Worm (Caenorhabditis elegans): ENCODE data around the gene Y66D12A.24.
A peak's percentile ranks its signal among the peaks of the same experiment; 100 is the strongest.

Gene Y66D12A.24

DNA sequence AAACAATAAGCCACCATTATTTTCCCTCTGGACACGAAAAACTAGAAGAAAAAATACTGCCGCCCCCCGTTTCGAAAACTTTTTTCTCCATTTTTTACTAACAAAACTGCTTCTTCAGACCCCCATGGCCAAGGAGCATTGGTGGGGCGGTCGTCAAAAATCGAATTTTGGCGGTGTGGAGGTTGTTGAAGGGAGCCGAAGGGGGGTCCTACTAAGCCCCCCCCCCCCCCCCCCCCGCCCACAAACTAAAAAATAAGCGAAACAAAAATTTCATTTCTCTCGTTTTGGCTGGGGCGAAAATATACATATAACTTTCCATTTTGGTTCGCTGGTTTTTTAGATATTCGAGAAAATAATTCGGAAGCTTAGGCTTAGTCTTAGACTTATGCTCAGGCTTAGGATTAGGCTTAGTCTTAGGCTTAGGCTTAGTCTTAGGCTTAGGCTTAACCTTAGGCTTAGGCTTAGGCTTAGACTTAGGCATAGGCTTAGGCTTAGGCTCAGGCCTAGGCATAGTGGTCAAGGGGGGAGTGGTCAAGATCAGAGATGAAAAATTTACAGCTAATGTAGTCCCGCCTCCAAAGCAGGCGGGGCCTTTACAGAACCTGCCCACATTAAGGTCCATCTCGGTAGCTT, 21.9 kb upstream of the Y66D12A.24 start:
- TF ChIP-seq nhr-12 (tag; optimal IDR thresholded peaks at IDR 0.05) (no peak), unc-39 (tag; optimal IDR thresholded peaks at IDR 0.05) (no peak), nhr-237 (tag; optimal IDR thresholded peaks at IDR 0.05) (no peak), unc-62 (GFP tag; optimal IDR thresholded peaks at IDR 0.05) (no peak), ham-2 (GFP tag; optimal IDR thresholded peaks at IDR 0.05) (no peak), mep-1 (tag; optimal IDR thresholded peaks at IDR 0.05) (no peak), pha-4 (tag; optimal IDR thresholded peaks at IDR 0.05) (no peak), unc-120 (tag; optimal IDR thresholded peaks at IDR 0.05; ENCODE audit: poor library complexity, severe bottlenecking) (no peak), drap-1 (GFP tag; optimal IDR thresholded peaks at IDR 0.05) (no peak), lsy-2 (tag; optimal IDR thresholded peaks at IDR 0.05) (no peak), sptf-1 (tag; optimal IDR thresholded peaks at IDR 0.05) (no peak), ces-1 (GFP tag; optimal IDR thresholded peaks at IDR 0.05) (no peak), nhr-28 (tag; optimal IDR thresholded peaks at IDR 0.05) (no peak), ceh-83 (GFP tag; optimal IDR thresholded peaks at IDR 0.05) (no peak), elt-3 (tag; optimal IDR thresholded peaks at IDR 0.05) (no peak), mls-2 (tag; optimal IDR thresholded peaks at IDR 0.05) (no peak), cnd-1 (tag; optimal IDR thresholded peaks at IDR 0.05) (no peak), ceh-43 (GFP tag; optimal IDR thresholded peaks at IDR 0.05) (no peak)

- TF ChIP-seq unc-120 (tag; optimal IDR thresholded peaks at IDR 0.05; ENCODE audit: poor library complexity, severe bottlenecking) (no peak), ceh-43 (GFP tag; optimal IDR thresholded peaks at IDR 0.05) (no peak), unc-62 (GFP tag; optimal IDR thresholded peaks at IDR 0.05) (no peak), ztf-11 (tag; optimal IDR thresholded peaks at IDR 0.05) (no peak), tbx-8 (GFP tag; optimal IDR thresholded peaks at IDR 0.05) (no peak), unc-39 (tag; optimal IDR thresholded peaks at IDR 0.05) (no peak), blmp-1 (tag; optimal IDR thresholded peaks at IDR 0.05) (no peak), ceh-39 (tag; optimal IDR thresholded peaks at IDR 0.05) (no peak), sem-2 (GFP tag; optimal IDR thresholded peaks at IDR 0.05) (no peak), mls-2 (tag; optimal IDR thresholded peaks at IDR 0.05) (no peak), lin-32 (GFP tag; optimal IDR thresholded peaks at IDR 0.05) (no peak), ceh-83 (GFP tag; optimal IDR thresholded peaks at IDR 0.05) (no peak), bed-3 (GFP tag; optimal IDR thresholded peaks at IDR 0.05) (no peak)
Measured at ce11 chrIII:11477307-11477706, 19.4 kb upstream of the Y66D12A.24 start.

- no peak for TF ChIP-seq nhr-12 (tag; optimal IDR thresholded peaks at IDR 0.05)
- TF ChIP-seq unc-120 (tag; optimal IDR thresholded peaks at IDR 0.05; ENCODE audit: poor library complexity, severe bottlenecking): no peak
- TF ChIP-seq mls-2 (tag; optimal IDR thresholded peaks at IDR 0.05): no peak
- TF ChIP-seq lin-32 (GFP tag; optimal IDR thresholded peaks at IDR 0.05): no peak
- no peak for TF ChIP-seq lsy-2 (tag; optimal IDR thresholded peaks at IDR 0.05)
- no peak for TF ChIP-seq M03D4.4 (tag; optimal IDR thresholded peaks at IDR 0.05)
- TF ChIP-seq nhr-76 (tag; optimal IDR thresholded peaks at IDR 0.05): no peak
- no peak for TF ChIP-seq drap-1 (GFP tag; optimal IDR thresholded peaks at IDR 0.05)
- TF ChIP-seq zip-8 (tag; optimal IDR thresholded peaks at IDR 0.05): no peak
- TF ChIP-seq ceh-39 (tag; optimal IDR thresholded peaks at IDR 0.05): no peak
- no peak for TF ChIP-seq elt-3 (tag; optimal IDR thresholded peaks at IDR 0.05)
Measured at ce11 chrIII:11478468-11479363, 17.9 kb upstream of the Y66D12A.24 start.

DNA sequence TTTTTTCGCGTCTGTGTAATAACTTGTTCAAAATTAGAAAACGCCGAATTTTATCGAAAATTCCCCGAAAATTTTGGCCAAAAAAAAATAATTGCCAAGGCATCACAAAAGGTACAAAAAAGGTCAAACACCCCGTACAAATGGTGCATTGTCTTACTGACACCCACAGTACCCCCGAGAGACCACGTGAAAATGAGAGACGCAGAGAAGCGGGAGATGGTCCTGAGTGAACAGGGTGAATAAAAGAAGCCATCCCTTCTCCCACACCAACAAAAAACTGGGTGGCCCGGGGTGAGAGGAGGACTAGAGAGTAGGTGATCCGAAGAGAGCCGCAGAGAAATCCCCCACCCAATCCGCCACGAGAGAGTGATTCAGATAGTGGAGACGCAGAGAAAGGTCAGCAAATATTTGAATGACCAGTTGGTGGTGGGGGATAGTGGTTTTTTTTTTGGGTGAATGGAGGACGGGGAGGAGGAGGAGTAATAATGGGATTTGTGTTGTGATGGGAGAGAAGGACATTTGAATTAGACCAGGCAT, 15.3 kb upstream of the Y66D12A.24 start:
- peak; percentile 6 for TF ChIP-seq ces-1 (GFP tag; optimal IDR thresholded peaks at IDR 0.05)
- peak; percentile 43 for TF ChIP-seq ceh-39 (tag; optimal IDR thresholded peaks at IDR 0.05)
- peak; percentile 1 for TF ChIP-seq sptf-1 (tag; optimal IDR thresholded peaks at IDR 0.05)
- TF ChIP-seq bed-3 (GFP tag; optimal IDR thresholded peaks at IDR 0.05): no peak
- peak; percentile 3 for TF ChIP-seq M03D4.4 (tag; optimal IDR thresholded peaks at IDR 0.05)
- peak; percentile 98 for TF ChIP-seq nhr-2 (tag; optimal IDR thresholded peaks at IDR 0.05)
- peak; percentile 15 for TF ChIP-seq mls-2 (tag; optimal IDR thresholded peaks at IDR 0.05)
- no peak for TF ChIP-seq unc-120 (tag; optimal IDR thresholded peaks at IDR 0.05; ENCODE audit: poor library complexity, severe bottlenecking)

Measured in whole organism, mixed stage, embryonic.